Fruit fly (Drosophila melanogaster): ENCODE data around the gene CG34309.
A peak's percentile ranks its signal among the peaks of the same experiment; 100 is the strongest.

CG34309 gene

dm6 chr3R:13404841-13405441 lies 32.5 kb downstream of the CG34309 start, which contains the start of gene yellow-e3:
Gene yellow-e3, minus strand, starts transcription at chr3R:13404870.
- no peak for TF ChIP-seq ss (GFP tag; optimal IDR thresholded peaks at IDR 0.05)
- no peak for TF ChIP-seq CG16779 (tag; optimal IDR thresholded peaks at IDR 0.05)
- no peak for TF ChIP-seq Ets21C (GFP tag; optimal IDR thresholded peaks at IDR 0.05)
- no peak for TF ChIP-seq CG34406 (GFP tag; optimal IDR thresholded peaks at IDR 0.05)
- no peak for TF ChIP-seq Smox (GFP tag; optimal IDR thresholded peaks at IDR 0.05)
- no peak for TF ChIP-seq CG32006 (GFP tag; optimal IDR thresholded peaks at IDR 0.05)

- TF ChIP-seq Blimp-1 (GFP tag; optimal IDR thresholded peaks at IDR 0.05), result no peak
- no peak for TF ChIP-seq Hr39 (GFP tag; optimal IDR thresholded peaks at IDR 0.05)
- TF ChIP-seq svp (GFP tag), result peak; percentile 55
- peak; percentile 1 for TF ChIP-seq Eip78C (GFP tag)
- TF ChIP-seq CG1621 (tag; optimal IDR thresholded peaks at IDR 0.05), result no peak
- TF ChIP-seq CG6808 (GFP tag; optimal IDR thresholded peaks at IDR 0.05), result no peak
- no peak for TF ChIP-seq CG34406 (GFP tag; optimal IDR thresholded peaks at IDR 0.05)
- no peak for TF ChIP-seq CG16779 (tag; optimal IDR thresholded peaks at IDR 0.05)
- no peak for TF ChIP-seq Sox102F (GFP tag; optimal IDR thresholded peaks at IDR 0.05)
- peak; percentile 23 for TF ChIP-seq dsx (GFP tag; optimal IDR thresholded peaks at IDR 0.05; ENCODE audit: poor library complexity, severe bottlenecking)
Measured at dm6 chr3R:13406898-13407297, 34.5 kb downstream of the CG34309 start, which contains the start of gene yellow-e2. Gene yellow-e2, minus strand, starts transcription at chr3R:13406998.

dm6 chr3R:13412704-13413103 lies 40.3 kb downstream of the CG34309 start:
- TF ChIP-seq eg (GFP tag; IDR thresholded peaks at IDR 0.05) (peak; percentile 51; the same call in 2 of the 3 replicates), CG32006 (GFP tag; optimal IDR thresholded peaks at IDR 0.05) (peak; percentile 67), Lpt (GFP tag; optimal IDR thresholded peaks at IDR 0.05) (peak; percentile 5), CG15336 (GFP tag; IDR thresholded peaks at IDR 0.05) (peak; percentile 40; the same call in 1 of the 2 replicates), CG6276 (GFP tag; optimal IDR thresholded peaks at IDR 0.05) (peak; percentile 50), pdm3 (GFP tag; optimal IDR thresholded peaks at IDR 0.05) (peak; percentile 7), CG4318 (GFP tag; optimal IDR thresholded peaks at IDR 0.05) (peak; percentile 28), CG8119 (GFP tag; IDR thresholded peaks at IDR 0.05) (0 out of 3 replicates have a peak, but pooled peaks have one; percentile 43), OdsH (GFP tag; optimal IDR thresholded peaks at IDR 0.05) (no peak), Eip78C (GFP tag) (peak; percentile 62), CG34406 (GFP tag; optimal IDR thresholded peaks at IDR 0.05) (no peak), Hr4 (GFP tag; optimal IDR thresholded peaks at IDR 0.05) (peak; percentile 66), CG6163 (GFP tag; IDR thresholded peaks at IDR 0.05) (no peak), CG11902 (GFP tag; optimal IDR thresholded peaks at IDR 0.05) (no peak)

DNA sequence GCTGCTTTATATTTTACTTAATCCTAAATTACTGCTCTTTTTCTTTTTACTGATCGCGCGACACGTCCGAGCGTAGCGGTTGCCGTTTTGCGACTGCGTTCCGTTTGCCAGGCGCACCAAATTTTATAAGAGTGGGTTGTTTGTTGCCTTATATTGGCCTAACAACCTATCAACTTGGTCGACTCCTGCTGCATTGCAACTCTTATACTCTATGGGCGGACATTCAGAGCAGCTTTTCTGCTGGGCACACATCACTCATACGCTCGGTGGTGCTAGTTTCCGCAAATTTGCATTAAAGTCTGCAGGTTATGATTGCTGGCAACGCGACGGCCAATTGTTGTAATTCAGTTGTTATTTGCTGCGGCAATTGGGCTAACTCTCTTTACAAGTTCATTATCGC lies 42.8 kb downstream of the CG34309 start, which contains the start of gene yellow-e:
Gene yellow-e (minus strand): TSS at position 101 of the 400 bp plus-strand sequence.
- 0 out of 3 replicates have a peak, but pooled peaks have one; percentile 9 for TF ChIP-seq eg (GFP tag; IDR thresholded peaks at IDR 0.05)
- TF ChIP-seq pdm3 (GFP tag; optimal IDR thresholded peaks at IDR 0.05), result no peak
- 0 out of 3 replicates have a peak, but pooled peaks have one; percentile 19 for TF ChIP-seq CG8119 (GFP tag; IDR thresholded peaks at IDR 0.05)

- TF ChIP-seq Sox102F (GFP tag; optimal IDR thresholded peaks at IDR 0.05), result no peak
- TF ChIP-seq CG32006 (GFP tag; optimal IDR thresholded peaks at IDR 0.05), result peak; percentile 59
- TF ChIP-seq net (GFP tag; optimal IDR thresholded peaks at IDR 0.05), result no peak
- TF ChIP-seq dac (GFP tag; optimal IDR thresholded peaks at IDR 0.05), result no peak
- no peak for TF ChIP-seq OdsH (GFP tag; optimal IDR thresholded peaks at IDR 0.05)
- no peak for TF ChIP-seq acj6 (GFP tag; optimal IDR thresholded peaks at IDR 0.05)
- no peak for TF ChIP-seq Ets96B (tag; optimal IDR thresholded peaks at IDR 0.05)
- no peak for TF ChIP-seq lz (GFP tag; optimal IDR thresholded peaks at IDR 0.05)
- peak; percentile 10 for TF ChIP-seq CG6276 (GFP tag; optimal IDR thresholded peaks at IDR 0.05)
- no peak for TF ChIP-seq CG7368 (GFP tag; optimal IDR thresholded peaks at IDR 0.05)
- peak; percentile 52; the same call in 2 of the 3 replicates for TF ChIP-seq CG8119 (GFP tag; IDR thresholded peaks at IDR 0.05)
- peak; percentile 57 for TF ChIP-seq CG15336 (GFP tag; IDR thresholded peaks at IDR 0.05)
- TF ChIP-seq Eip78C (GFP tag), result peak; percentile 34
- no peak for TF ChIP-seq CG4318 (GFP tag; optimal IDR thresholded peaks at IDR 0.05)
Measured at dm6 chr3R:13417067-13417595, 44.7 kb downstream of the CG34309 start.

Measured in whole organism, prepupa.